Worm (Caenorhabditis elegans): ENCODE measurements around the gene din-1.

The din-1 gene

DNA sequence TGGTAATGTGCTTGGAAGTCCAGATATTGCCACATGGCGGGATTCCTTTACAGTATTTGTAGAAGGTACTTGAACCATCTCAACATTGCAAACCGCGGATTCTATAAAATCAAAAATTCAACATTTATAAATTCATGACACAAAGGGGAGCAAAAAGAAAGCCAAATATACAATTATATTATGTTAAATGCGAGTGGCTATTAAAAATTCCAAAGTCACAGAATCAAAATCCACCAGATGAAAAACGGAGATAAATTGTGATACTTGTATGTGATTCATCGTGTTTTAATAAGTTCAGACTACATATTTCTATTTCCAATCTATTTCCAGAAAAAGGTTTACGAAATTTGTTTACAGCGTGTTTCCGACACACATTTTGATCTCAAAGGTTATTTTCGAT is at the start of gene din-1:
Gene din-1 (minus strand): TSS at position 101 of the 400 bp plus-strand sequence.
- TF ChIP-seq nhr-129 (tag; optimal IDR thresholded peaks at IDR 0.05) (no peak), unc-55 (GFP tag; optimal IDR thresholded peaks at IDR 0.05) (no peak), nhr-12 (tag; optimal IDR thresholded peaks at IDR 0.05) (no peak), elt-3 (tag; optimal IDR thresholded peaks at IDR 0.05) (no peak), unc-39 (tag; optimal IDR thresholded peaks at IDR 0.05) (no peak), nhr-21 (tag; optimal IDR thresholded peaks at IDR 0.05) (no peak), ztf-11 (tag; optimal IDR thresholded peaks at IDR 0.05) (no peak), nhr-25 (tag; optimal IDR thresholded peaks at IDR 0.05) (no peak), sma-9 (GFP tag; optimal IDR thresholded peaks at IDR 0.05) (no peak), sma-9 (tag; optimal IDR thresholded peaks at IDR 0.05) (no peak), ceh-82 (tag; optimal IDR thresholded peaks at IDR 0.05) (no peak), aly-2 (tag; optimal IDR thresholded peaks at IDR 0.05) (no peak), lin-11 (tag; optimal IDR thresholded peaks at IDR 0.05) (no peak), mdl-1 (tag; optimal IDR thresholded peaks at IDR 0.05) (no peak), lsy-2 (tag; optimal IDR thresholded peaks at IDR 0.05) (no peak), ZK546.5 (tag; optimal IDR thresholded peaks at IDR 0.05) (no peak)

DNA sequence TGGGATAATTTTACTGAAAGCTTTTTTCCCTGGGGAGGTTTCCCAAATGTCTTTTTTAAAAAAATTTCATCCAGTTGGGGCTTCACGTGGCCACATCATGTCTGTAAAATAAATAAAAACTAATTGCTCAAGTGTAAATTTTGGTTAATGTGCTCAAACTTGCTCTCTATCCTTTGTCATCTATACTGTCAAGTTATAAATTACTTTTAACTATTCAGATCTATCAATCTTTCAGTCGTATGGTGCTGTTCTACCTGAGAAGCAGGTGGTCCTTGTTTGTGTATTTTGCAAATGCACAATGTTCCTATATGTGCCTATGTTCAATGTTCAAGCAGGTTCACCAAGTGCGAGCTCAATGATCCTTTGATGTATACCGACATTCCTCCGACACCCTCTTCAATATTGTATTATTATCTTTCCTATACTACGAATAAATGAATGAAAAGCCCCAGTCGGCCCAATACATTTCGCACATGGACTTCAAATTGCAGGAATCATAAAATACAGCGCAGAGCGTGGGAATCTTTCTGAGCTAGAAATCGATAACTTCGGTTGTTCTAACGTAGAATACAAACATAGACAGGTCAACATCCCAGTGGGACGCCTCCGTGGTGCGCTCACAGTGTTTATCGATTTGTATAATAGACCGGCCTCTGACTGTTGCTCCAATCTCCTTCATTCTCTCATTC is 47.9 kb upstream of the din-1 start, which contains the start of the genes sfxn-1.4 and C47D12.4:
Gene sfxn-1.4 (minus strand): TSS at position 101 of the 689 bp plus-strand sequence.
Gene C47D12.4 (plus strand): TSS at position 639 of the 689 bp plus-strand sequence.
- TF ChIP-seq zag-1 (tag; optimal IDR thresholded peaks at IDR 0.05) (no peak), elt-3 (tag; optimal IDR thresholded peaks at IDR 0.05) (no peak), lin-13 (GFP tag; optimal IDR thresholded peaks at IDR 0.05) (no peak), dmd-4 (tag; optimal IDR thresholded peaks at IDR 0.05) (no peak), nhr-6 (tag; optimal IDR thresholded peaks at IDR 0.05) (no peak), nhr-10 (tag; optimal IDR thresholded peaks at IDR 0.05) (no peak), mbf-1 (tag; optimal IDR thresholded peaks at IDR 0.05) (no peak), aly-2 (tag; optimal IDR thresholded peaks at IDR 0.05) (no peak), gmeb-1 (tag; optimal IDR thresholded peaks at IDR 0.05) (no peak), ztf-11 (tag; optimal IDR thresholded peaks at IDR 0.05) (no peak), unc-62 (GFP tag; optimal IDR thresholded peaks at IDR 0.05) (no peak), nhr-12 (tag; optimal IDR thresholded peaks at IDR 0.05) (no peak), egl-27 (tag; optimal IDR thresholded peaks at IDR 0.05) (no peak), elt-1 (tag; optimal IDR thresholded peaks at IDR 0.05) (no peak), sma-9 (GFP tag; optimal IDR thresholded peaks at IDR 0.05) (no peak), sma-9 (tag; optimal IDR thresholded peaks at IDR 0.05) (no peak), alr-1 (tag; optimal IDR thresholded peaks at IDR 0.05) (no peak), ceh-16 (tag; optimal IDR thresholded peaks at IDR 0.05) (no peak), ZK546.5 (tag; optimal IDR thresholded peaks at IDR 0.05) (no peak), lin-39 (tag; optimal IDR thresholded peaks at IDR 0.05) (no peak), blmp-1 (tag; optimal IDR thresholded peaks at IDR 0.05; ENCODE audit: insufficient read depth) (no peak)

DNA sequence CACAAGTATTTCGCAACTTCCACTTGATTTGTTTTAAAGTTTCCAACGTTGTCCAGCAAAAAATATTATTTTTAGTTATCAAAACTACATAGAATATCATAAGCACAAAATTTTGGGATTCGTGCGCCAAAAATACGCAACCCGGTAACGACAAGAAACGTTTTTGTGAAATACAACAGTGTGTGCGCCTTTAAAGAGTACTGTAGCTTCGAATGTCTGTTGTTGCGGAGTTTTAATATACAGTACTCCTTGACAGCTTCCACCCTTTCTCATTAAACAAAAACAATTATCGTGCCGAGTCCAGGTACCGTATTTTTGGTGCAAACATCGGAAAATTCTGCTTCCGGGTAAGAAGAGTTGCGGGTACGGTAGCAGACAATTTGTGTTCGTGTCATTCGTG is 46.8 kb upstream of the din-1 start:
- no peak for TF ChIP-seq blmp-1 (tag; optimal IDR thresholded peaks at IDR 0.05; ENCODE audit: insufficient read depth)

DNA sequence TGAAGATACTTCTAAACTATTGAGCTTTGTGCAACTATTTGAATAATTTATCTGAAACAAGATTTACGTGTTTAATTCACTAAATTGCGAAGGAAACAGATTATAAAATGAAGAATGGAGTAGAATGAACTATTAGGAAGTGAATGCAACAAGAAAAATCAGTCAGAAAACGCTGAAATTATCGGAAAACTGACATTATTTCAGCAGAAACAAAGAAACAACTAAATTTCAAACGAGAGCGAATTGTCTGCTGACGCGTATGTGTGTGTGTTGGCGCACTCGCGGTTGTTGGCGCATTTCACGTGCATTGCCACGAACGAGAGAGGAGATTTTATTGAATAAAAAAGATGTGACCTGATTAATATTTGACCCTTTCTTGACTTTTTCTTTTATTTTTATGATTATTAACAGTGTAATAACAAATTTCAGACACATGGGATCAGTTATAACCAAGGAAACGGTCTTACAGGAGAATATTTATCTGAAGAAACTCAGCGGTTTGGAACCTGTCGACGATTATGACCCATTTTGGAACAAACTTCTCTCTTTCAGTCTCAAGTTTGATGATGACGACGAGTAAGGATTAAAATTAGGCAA is 42.6 kb upstream of the din-1 start, which contains the start of the genes trr-1 and C47D12.2:
Gene trr-1 (minus strand): TSS at position 51 of the 597 bp plus-strand sequence.
Gene C47D12.2 (plus strand): TSS at position 430 of the 597 bp plus-strand sequence.
- TF ChIP-seq lsy-2 (tag; optimal IDR thresholded peaks at IDR 0.05) (peak in 1 of 2 experiments; percentile 69), lin-11 (tag; optimal IDR thresholded peaks at IDR 0.05) (peak; percentile 58), lin-13 (GFP tag; optimal IDR thresholded peaks at IDR 0.05) (no peak), R02D3.7 (tag; optimal IDR thresholded peaks at IDR 0.05) (peak; percentile 14), fos-1 (tag; optimal IDR thresholded peaks at IDR 0.05) (peak; percentile 43), egl-27 (tag; optimal IDR thresholded peaks at IDR 0.05) (no peak), skn-1 (tag; optimal IDR thresholded peaks at IDR 0.05) (no peak), sma-9 (GFP tag; optimal IDR thresholded peaks at IDR 0.05) (peak; percentile 54), sma-9 (tag; optimal IDR thresholded peaks at IDR 0.05) (no peak), nhr-129 (tag; optimal IDR thresholded peaks at IDR 0.05) (peak; percentile 81), ceh-82 (tag; optimal IDR thresholded peaks at IDR 0.05) (no peak), nhr-25 (tag; optimal IDR thresholded peaks at IDR 0.05) (no peak), mab-5 (tag; optimal IDR thresholded peaks at IDR 0.05) (peak; percentile 2), nhr-21 (tag; optimal IDR thresholded peaks at IDR 0.05) (peak; percentile 10), ceh-16 (tag; optimal IDR thresholded peaks at IDR 0.05) (no peak), sma-3 (GFP tag; optimal IDR thresholded peaks at IDR 0.05) (peak; percentile 64), snpc-4 (tag; optimal IDR thresholded peaks at IDR 0.05) (no peak)
